Worm (Caenorhabditis elegans) whole organism, L2 larva: ENCODE measurements around the gene F10C2.4.

Source experiments
- F13H6.1 ChIP-seq: sonication (generic microtip); optimal IDR thresholded peaks from 2 replicates; lab custom pipeline; 2016; ENCODE audit warnings: missing genetic modification characterization, missing compliant biosample characterization
- R02D3.7 ChIP-seq: fragments of 150-350 bp; optimal IDR thresholded peaks from 2 replicates; lab custom pipeline; 2014; ENCODE audit warnings: missing biosample characterization, missing genetic modification characterization
- aly-2 ChIP-seq: fragments of 150-350 bp; optimal IDR thresholded peaks from 2 replicates; lab custom pipeline; 2014; ENCODE audit warnings: missing biosample characterization, missing genetic modification characterization
- crh-2 ChIP-seq: sonication (generic microtip); optimal IDR thresholded peaks from 2 replicates; lab custom pipeline; 2017; ENCODE audit warnings: missing biosample characterization, missing genetic modification characterization
- fos-1 ChIP-seq: fragments of 150-350 bp; optimal IDR thresholded peaks from 2 replicates; lab custom pipeline; 2014; ENCODE audit warnings: missing biosample characterization, missing genetic modification characterization
- mab-5 ChIP-seq: fragments of 150-350 bp; optimal IDR thresholded peaks from 2 replicates; lab custom pipeline; 2014; ENCODE audit warnings: missing biosample characterization, missing genetic modification characterization
- nhr-12 ChIP-seq: fragments of 150-350 bp; optimal IDR thresholded peaks from 2 replicates; lab custom pipeline; 2014; ENCODE audit warnings: missing biosample characterization, missing genetic modification characterization
- nhr-129 ChIP-seq: fragments of 150-350 bp; optimal IDR thresholded peaks from 2 replicates; lab custom pipeline; 2014; ENCODE audit warnings: missing biosample characterization, missing genetic modification characterization
- nhr-21 ChIP-seq: fragments of 150-350 bp; optimal IDR thresholded peaks from 2 replicates; lab custom pipeline; 2014; ENCODE audit warnings: missing biosample characterization, missing genetic modification characterization
- nhr-25 ChIP-seq: fragments of 150-350 bp; sonication (generic microtip); optimal IDR thresholded peaks from 3 replicates; lab custom pipeline; 2014; ENCODE audit warnings: missing biosample characterization, missing genetic modification characterization
- peb-1 ChIP-seq: fragments of 150-350 bp; optimal IDR thresholded peaks from 2 replicates; lab custom pipeline; 2014; ENCODE audit warnings: missing biosample characterization, missing genetic modification characterization
- sem-4 ChIP-seq: fragments of 150-350 bp; optimal IDR thresholded peaks from 2 replicates; lab custom pipeline; 2014; ENCODE audit warnings: missing biosample characterization, missing genetic modification reagents, missing genetic modification characterization
- sma-3 ChIP-seq: sonication (generic microtip); optimal IDR thresholded peaks from 2 replicates; lab custom pipeline; 2016; ENCODE audit warnings: missing genetic modification reagents, missing genetic modification characterization, missing compliant biosample characterization
- sma-9 ChIP-seq, 2 experiments: fragments of 150-350 bp in 1 of 2; sonication (generic microtip) in 1 of 2; optimal IDR thresholded peaks; 2 replicates each; lab custom pipeline; 2014 to 2016; ENCODE audit warnings: missing genetic modification characterization in 2 of 2, mild to moderate bottlenecking in 1 of 2, missing biosample characterization in 1 of 2, missing compliant biosample characterization in 1 of 2, missing genetic modification reagents in 1 of 2, moderate library complexity in 1 of 2
- zag-1 ChIP-seq: fragments of 150-350 bp; optimal IDR thresholded peaks from 2 replicates; lab custom pipeline; 2014; ENCODE audit warnings: missing biosample characterization, missing genetic modification characterization
- ztf-4 ChIP-seq: fragments of 150-350 bp; optimal IDR thresholded peaks from 2 replicates; lab custom pipeline; 2014; ENCODE audit warnings: missing biosample characterization, missing genetic modification characterization

F10C2.4 gene

ce11 chrV:12091759-12092158 is 50.4 kb downstream of the F10C2.4 start, which contains the start of gene nhr-206:
TSS of gene nhr-206 (plus strand) at chrV:12092006.
- TF ChIP-seq nhr-129 (tag; lab: Kevin White, UChicago) (peak; percentile 71), crh-2 (tag; lab: Kevin White, UChicago) (peak; percentile 67), mab-5 (no peak), nhr-12 (tag; lab: Kevin White, UChicago) (no peak), ztf-4 (no peak), fos-1 (tag; lab: Kevin White, UChicago) (peak; percentile 85), F13H6.1 (tag; lab: Kevin White, UChicago) (peak; percentile 7), peb-1 (no peak), sma-3 (peak; percentile 21), nhr-25 (tag; lab: Kevin White, UChicago) (peak; percentile 12), sma-9 (GFP tag; optimal IDR thresholded peaks at IDR 0.05; lab: Kevin White, UChicago) (peak; percentile 56), sma-9 (tag; optimal IDR thresholded peaks at IDR 0.05; lab: Kevin White, UChicago) (no peak)

DNA sequence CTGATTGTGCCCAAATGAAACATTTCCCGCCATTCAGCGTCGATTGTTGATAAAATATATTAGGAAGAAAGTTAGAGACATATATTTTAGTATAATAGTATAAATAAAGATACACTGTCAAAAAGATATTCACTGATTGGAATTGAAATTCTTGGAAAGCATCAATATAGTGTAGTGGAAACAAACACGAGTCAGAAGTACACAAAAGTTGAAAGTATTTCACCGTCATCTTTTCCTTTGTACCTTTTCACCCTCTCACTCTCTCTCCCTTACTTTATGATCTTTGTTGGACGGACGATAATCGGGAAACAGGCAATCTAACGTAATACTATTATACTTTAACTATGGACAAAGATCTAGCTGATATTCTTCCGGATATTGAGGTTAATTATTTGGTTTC is 52.7 kb downstream of the F10C2.4 start, which contains the start of gene nhr-208:
TSS of gene nhr-208 (plus strand) at position 288 of the 400 bp plus-strand sequence.
- TF ChIP-seq sma-9 (GFP tag; optimal IDR thresholded peaks at IDR 0.05; lab: Kevin White, UChicago), result peak; percentile 11
- TF ChIP-seq sma-9 (tag; optimal IDR thresholded peaks at IDR 0.05; lab: Kevin White, UChicago), result no peak
- TF ChIP-seq fos-1 (tag; lab: Kevin White, UChicago), result peak; percentile 11
- no peak for TF ChIP-seq zag-1 (tag; lab: Kevin White, UChicago)
- no peak for TF ChIP-seq aly-2 (tag; lab: Kevin White, UChicago)
- no peak for TF ChIP-seq F13H6.1 (tag; lab: Kevin White, UChicago)
- TF ChIP-seq nhr-21 (tag; lab: Kevin White, UChicago), result no peak
- no peak for TF ChIP-seq sem-4 (tag; lab: Kevin White, UChicago)
- TF ChIP-seq R02D3.7 (tag; lab: Kevin White, UChicago), result no peak
